Worm (Caenorhabditis elegans) whole organism, L2 larva: ENCODE measurements around the gene sqv-8.

Experiments
- C34F6.9 ChIP-seq: fragments of 150-350 bp; optimal IDR thresholded peaks from 2 replicates; lab custom pipeline; 2014; ENCODE audit warnings: missing biosample characterization, missing genetic modification characterization
- F13H6.1 ChIP-seq: sonication (generic microtip); optimal IDR thresholded peaks from 2 replicates; lab custom pipeline; 2016; ENCODE audit warnings: missing genetic modification characterization, missing compliant biosample characterization
- R02D3.7 ChIP-seq: fragments of 150-350 bp; optimal IDR thresholded peaks from 2 replicates; lab custom pipeline; 2014; ENCODE audit warnings: missing biosample characterization, missing genetic modification characterization
- Y55F3AM.14 ChIP-seq: fragments of 200-800 bp; sonication (Bioruptor generic); optimal IDR thresholded peaks from 2 replicates; lab custom pipeline; 2018; ENCODE audit warnings: mild to moderate bottlenecking, missing genetic modification characterization, missing compliant biosample characterization
- ZK546.5 ChIP-seq: sonication (generic microtip); optimal IDR thresholded peaks from 2 replicates; lab custom pipeline; 2017; ENCODE audit warnings: missing biosample characterization, missing genetic modification characterization
- alr-1 ChIP-seq: fragments of 150-350 bp; optimal IDR thresholded peaks from 2 replicates; lab custom pipeline; 2014; ENCODE audit warnings: missing biosample characterization, missing genetic modification characterization
- aly-2 ChIP-seq: fragments of 150-350 bp; optimal IDR thresholded peaks from 2 replicates; lab custom pipeline; 2014; ENCODE audit warnings: missing biosample characterization, missing genetic modification characterization
- ama-1 ChIP-seq: fragments of 150-350 bp; optimal IDR thresholded peaks from 2 replicates; lab custom pipeline; 2018; ENCODE audit warnings: inconsistent platforms
- blmp-1 ChIP-seq: sonication (generic microtip); optimal IDR thresholded peaks from 2 replicates; lab custom pipeline; 2017; ENCODE audit warnings: missing genetic modification characterization, mild to moderate bottlenecking, missing compliant biosample characterization, antibody characterized with exemption, moderate library complexity; ENCODE audit not compliant: insufficient read depth
- ceh-16 ChIP-seq: fragments of 150-350 bp; optimal IDR thresholded peaks from 2 replicates; lab custom pipeline; 2014; ENCODE audit warnings: missing biosample characterization, missing genetic modification characterization
- ceh-82 ChIP-seq: fragments of 150-350 bp; optimal IDR thresholded peaks from 2 replicates; lab custom pipeline; 2014; ENCODE audit warnings: missing biosample characterization, missing genetic modification characterization
- crh-2 ChIP-seq: sonication (generic microtip); optimal IDR thresholded peaks from 2 replicates; lab custom pipeline; 2017; ENCODE audit warnings: missing biosample characterization, missing genetic modification characterization
- dmd-4 ChIP-seq: sonication (generic microtip); optimal IDR thresholded peaks from 2 replicates; lab custom pipeline; 2017; ENCODE audit warnings: missing biosample characterization, missing genetic modification characterization
- egl-27 ChIP-seq: sonication (generic microtip); optimal IDR thresholded peaks from 3 replicates; lab custom pipeline; 2017; ENCODE audit warnings: missing biosample characterization, missing genetic modification reagents, missing genetic modification characterization
- elt-1 ChIP-seq: fragments of 150-350 bp; optimal IDR thresholded peaks from 2 replicates; lab custom pipeline; 2014; ENCODE audit warnings: missing biosample characterization, missing genetic modification characterization
- elt-3 ChIP-seq: sonication (generic microtip); optimal IDR thresholded peaks from 2 replicates; lab custom pipeline; 2017; ENCODE audit warnings: missing biosample characterization, missing genetic modification characterization
- fos-1 ChIP-seq: fragments of 150-350 bp; optimal IDR thresholded peaks from 2 replicates; lab custom pipeline; 2014; ENCODE audit warnings: missing biosample characterization, missing genetic modification characterization
- lin-11 ChIP-seq: fragments of 150-350 bp; sonication (generic microtip); optimal IDR thresholded peaks from 2 replicates; lab custom pipeline; 2014; ENCODE audit warnings: missing biosample characterization, missing genetic modification characterization, inconsistent platforms, mixed read lengths
- lin-13 ChIP-seq: fragments of 150-350 bp; optimal IDR thresholded peaks from 2 replicates; lab custom pipeline; 2014; ENCODE audit warnings: missing biosample characterization, missing genetic modification reagents, missing genetic modification characterization
- lin-39 ChIP-seq: fragments of 150-350 bp; optimal IDR thresholded peaks from 2 replicates; lab custom pipeline; 2014; ENCODE audit warnings: missing biosample characterization, missing genetic modification reagents, missing genetic modification characterization
- lsy-2 ChIP-seq, 2 experiments: fragments of 150-350 bp in 1 of 2; sonication (generic microtip) in 1 of 2; optimal IDR thresholded peaks; 2 replicates each; lab custom pipeline; 2014 to 2017; ENCODE audit warnings: missing biosample characterization in 2 of 2, missing genetic modification characterization in 2 of 2
- mab-5 ChIP-seq: fragments of 150-350 bp; optimal IDR thresholded peaks from 2 replicates; lab custom pipeline; 2014; ENCODE audit warnings: missing biosample characterization, missing genetic modification characterization
- mbf-1 ChIP-seq: sonication (generic microtip); optimal IDR thresholded peaks from 2 replicates; lab custom pipeline; 2017; ENCODE audit warnings: missing biosample characterization, missing genetic modification characterization
- mdl-1 ChIP-seq, 2 experiments: fragments of 150-350 bp in 1 of 2; sonication (generic microtip) in 1 of 2; optimal IDR thresholded peaks; 2 replicates each; lab custom pipeline; 2017; ENCODE audit warnings: missing biosample characterization in 2 of 2, missing genetic modification characterization in 2 of 2
- nhr-10 ChIP-seq: sonication (generic microtip); optimal IDR thresholded peaks from 2 replicates; lab custom pipeline; 2017; ENCODE audit warnings: missing biosample characterization, missing genetic modification characterization
- nhr-11 ChIP-seq: fragments of 150-350 bp; optimal IDR thresholded peaks from 2 replicates; lab custom pipeline; 2014; ENCODE audit warnings: missing biosample characterization, missing genetic modification characterization
- nhr-129 ChIP-seq: fragments of 150-350 bp; optimal IDR thresholded peaks from 2 replicates; lab custom pipeline; 2014; ENCODE audit warnings: missing biosample characterization, missing genetic modification characterization
- nhr-21 ChIP-seq: fragments of 150-350 bp; optimal IDR thresholded peaks from 2 replicates; lab custom pipeline; 2014; ENCODE audit warnings: missing biosample characterization, missing genetic modification characterization
- nhr-23 ChIP-seq: fragments of 150-350 bp; optimal IDR thresholded peaks from 2 replicates; lab custom pipeline; 2014; ENCODE audit warnings: missing biosample characterization, missing genetic modification reagents, missing genetic modification characterization
- nhr-237 ChIP-seq: fragments of 150-350 bp; optimal IDR thresholded peaks from 2 replicates; lab custom pipeline; 2014; ENCODE audit warnings: missing biosample characterization, missing genetic modification characterization
- nhr-25 ChIP-seq: fragments of 150-350 bp; sonication (generic microtip); optimal IDR thresholded peaks from 3 replicates; lab custom pipeline; 2014; ENCODE audit warnings: missing biosample characterization, missing genetic modification characterization
- nhr-6 ChIP-seq: fragments of 150-350 bp; optimal IDR thresholded peaks from 2 replicates; lab custom pipeline; 2014; ENCODE audit warnings: missing biosample characterization, missing genetic modification characterization
- nhr-77 ChIP-seq: fragments of 150-350 bp; optimal IDR thresholded peaks from 2 replicates; lab custom pipeline; 2014; ENCODE audit warnings: missing biosample characterization, missing genetic modification characterization
- peb-1 ChIP-seq: fragments of 150-350 bp; optimal IDR thresholded peaks from 2 replicates; lab custom pipeline; 2014; ENCODE audit warnings: missing biosample characterization, missing genetic modification characterization
- sem-4 ChIP-seq: fragments of 150-350 bp; optimal IDR thresholded peaks from 2 replicates; lab custom pipeline; 2014; ENCODE audit warnings: missing biosample characterization, missing genetic modification reagents, missing genetic modification characterization
- skn-1 ChIP-seq: sonication (generic microtip); optimal IDR thresholded peaks from 2 replicates; lab custom pipeline; 2017; ENCODE audit warnings: missing biosample characterization, missing genetic modification characterization
- sma-3 ChIP-seq: sonication (generic microtip); optimal IDR thresholded peaks from 2 replicates; lab custom pipeline; 2016; ENCODE audit warnings: missing genetic modification reagents, missing genetic modification characterization, missing compliant biosample characterization
- sma-9 ChIP-seq, 2 experiments: fragments of 150-350 bp in 1 of 2; sonication (generic microtip) in 1 of 2; optimal IDR thresholded peaks; 2 replicates each; lab custom pipeline; 2014 to 2016; ENCODE audit warnings: missing genetic modification characterization in 2 of 2, mild to moderate bottlenecking in 1 of 2, missing biosample characterization in 1 of 2, missing compliant biosample characterization in 1 of 2, missing genetic modification reagents in 1 of 2, moderate library complexity in 1 of 2
- snpc-4 ChIP-seq: fragments of 150-350 bp; optimal IDR thresholded peaks from 2 replicates; lab custom pipeline; 2014; ENCODE audit warnings: missing biosample characterization, missing genetic modification characterization
- unc-39 ChIP-seq: fragments of 150-350 bp; optimal IDR thresholded peaks from 2 replicates; lab custom pipeline; 2014; ENCODE audit warnings: missing biosample characterization, missing genetic modification characterization
- unc-55 ChIP-seq: fragments of 150-350 bp; sonication (generic microtip); optimal IDR thresholded peaks from 3 replicates; lab custom pipeline; 2014; ENCODE audit warnings: missing biosample characterization, missing genetic modification reagents, missing genetic modification characterization
- zag-1 ChIP-seq: fragments of 150-350 bp; optimal IDR thresholded peaks from 2 replicates; lab custom pipeline; 2014; ENCODE audit warnings: missing biosample characterization, missing genetic modification characterization
- ztf-1 ChIP-seq: fragments of 200-800 bp; sonication (Bioruptor generic); conservative IDR thresholded peaks from 2 replicates; pipeline ENCODE4 v1.3.6; 2022; ENCODE audit warnings: missing genetic modification characterization, missing compliant biosample characterization
- ztf-11 ChIP-seq: sonication (generic microtip); optimal IDR thresholded peaks from 2 replicates; lab custom pipeline; 2017; ENCODE audit warnings: missing biosample characterization, missing genetic modification characterization
- ztf-4 ChIP-seq: fragments of 150-350 bp; optimal IDR thresholded peaks from 2 replicates; lab custom pipeline; 2014; ENCODE audit warnings: missing biosample characterization, missing genetic modification characterization

The sqv-8 gene

ce11 chrII:9646928-9647838 lies at the start of gene sqv-8:
TSS of gene sqv-8 (plus strand) at chrII:9646978.
- TF ChIP-seq egl-27 (tag; lab: Kevin White, UChicago) (no peak), nhr-21 (tag; lab: Kevin White, UChicago) (no peak), sma-9 (GFP tag; optimal IDR thresholded peaks at IDR 0.05; lab: Kevin White, UChicago) (peak; percentile 32), sma-9 (tag; optimal IDR thresholded peaks at IDR 0.05; lab: Kevin White, UChicago) (no peak), lsy-2 (tag; optimal IDR thresholded peaks at IDR 0.05; lab: Kevin White, UChicago) (peak in 1 of 2 experiments; percentile 34), fos-1 (tag; lab: Kevin White, UChicago) (peak; percentile 16), C34F6.9 (tag; lab: Kevin White, UChicago) (peak; percentile 82), crh-2 (tag; lab: Kevin White, UChicago) (peak; percentile 21), unc-55 (GFP tag; lab: Kevin White, UChicago) (peak; percentile 33), nhr-129 (tag; lab: Kevin White, UChicago) (peak; percentile 27), zag-1 (tag; lab: Kevin White, UChicago) (no peak)

DNA sequence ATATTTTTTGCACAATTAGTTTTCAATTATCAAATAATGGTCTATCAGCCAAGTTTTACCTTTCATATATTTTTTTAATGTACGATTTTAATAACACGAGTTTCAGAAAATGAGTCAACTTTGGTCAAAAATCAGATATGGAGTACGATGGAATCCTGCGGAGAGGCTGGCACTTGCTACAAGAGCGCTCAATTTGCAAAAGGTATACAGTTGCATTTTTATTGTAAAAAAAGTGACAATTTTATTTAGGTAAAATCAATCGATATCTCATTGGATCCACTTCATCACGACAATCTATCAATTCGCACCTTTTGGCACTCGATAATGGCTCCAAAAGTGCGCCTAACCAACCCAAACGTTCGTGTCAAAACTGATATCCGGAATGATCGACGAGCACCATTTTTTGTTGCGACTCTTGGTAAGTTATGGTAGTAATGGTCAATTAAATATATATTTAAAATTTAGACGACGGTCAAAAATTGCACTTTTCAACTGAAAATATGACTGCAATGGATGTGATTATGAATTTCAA lies 49.2 kb upstream of the sqv-8 start, which contains the start of gene mrpl-53:
Gene mrpl-53, plus strand, starts transcription at position 107 of the 532 bp plus-strand sequence.
- TF ChIP-seq sem-4 (tag; lab: Kevin White, UChicago) (no peak), R02D3.7 (tag; lab: Kevin White, UChicago) (no peak), ztf-1 (GFP tag; lab: Robert Waterston, UW) (no peak), lin-39 (tag; lab: Kevin White, UChicago) (no peak), lsy-2 (tag; optimal IDR thresholded peaks at IDR 0.05; lab: Kevin White, UChicago) (no peak), mdl-1 (tag; optimal IDR thresholded peaks at IDR 0.05; lab: Kevin White, UChicago) (no peak), ztf-11 (tag; lab: Kevin White, UChicago) (no peak), mab-5 (tag; lab: Kevin White, UChicago) (no peak), aly-2 (tag; lab: Kevin White, UChicago) (no peak), ztf-4 (tag; lab: Kevin White, UChicago) (no peak), snpc-4 (no peak), nhr-21 (tag; lab: Kevin White, UChicago) (no peak), peb-1 (no peak), unc-39 (tag; lab: Kevin White, UChicago) (no peak), nhr-11 (tag; lab: Kevin White, UChicago) (no peak), unc-55 (GFP tag; lab: Kevin White, UChicago) (no peak), ceh-82 (tag; lab: Kevin White, UChicago) (no peak), sma-9 (GFP tag; optimal IDR thresholded peaks at IDR 0.05; lab: Kevin White, UChicago) (peak; percentile 5), sma-9 (tag; optimal IDR thresholded peaks at IDR 0.05; lab: Kevin White, UChicago) (no peak), lin-13 (GFP tag; lab: Kevin White, UChicago) (no peak), nhr-237 (tag; lab: Kevin White, UChicago) (no peak), nhr-129 (tag; lab: Kevin White, UChicago) (no peak), crh-2 (tag; lab: Kevin White, UChicago) (no peak), elt-1 (tag; lab: Kevin White, UChicago) (no peak), blmp-1 (no peak), nhr-25 (tag; lab: Kevin White, UChicago) (peak; percentile 30), mbf-1 (tag; lab: Kevin White, UChicago) (no peak), F13H6.1 (tag; lab: Kevin White, UChicago) (no peak), ZK546.5 (tag; lab: Kevin White, UChicago) (no peak), ceh-16 (tag; lab: Kevin White, UChicago) (no peak), nhr-77 (tag; lab: Kevin White, UChicago) (no peak), skn-1 (tag; lab: Kevin White, UChicago) (no peak), ama-1 (lab: Kevin White, UChicago) (peak; percentile 5), dmd-4 (tag; lab: Kevin White, UChicago) (no peak), nhr-10 (tag; lab: Kevin White, UChicago) (no peak), nhr-6 (no peak), zag-1 (tag; lab: Kevin White, UChicago) (no peak), nhr-23 (tag; lab: Kevin White, UChicago) (no peak), sma-3 (GFP tag; lab: Kevin White, UChicago) (peak; percentile 30), alr-1 (tag; lab: Kevin White, UChicago) (no peak), Y55F3AM.14 (GFP tag; lab: Kevin White, UChicago) (peak; percentile 37), egl-27 (tag; lab: Kevin White, UChicago) (no peak), lin-11 (tag; lab: Kevin White, UChicago) (no peak), elt-3 (no peak)
